Fruit fly (Drosophila melanogaster) whole organism, embryonic: ENCODE data around the gene His3.3A.

Source experiments
- Adf1 ChIP-seq: fragments of 200-800 bp; sonication (Bioruptor generic); IDR thresholded peaks from 2 replicates; pipeline ENCODE4 v1.3.6; 2022; ENCODE audit warnings: missing biosample characterization, missing genetic modification characterization
- Bdp1 ChIP-seq: fragments of 200-800 bp; sonication (Bioruptor generic); optimal IDR thresholded peaks from 3 replicates; lab custom pipeline; 2016; ENCODE audit warnings: missing biosample characterization, missing genetic modification characterization
- Bgb ChIP-seq: fragments of 200-800 bp; sonication (Bioruptor generic); IDR thresholded peaks from 2 replicates; pipeline ENCODE4 v1.3.6; 2022; ENCODE audit warnings: missing biosample characterization, missing genetic modification characterization; ENCODE audit not compliant: partially characterized antibody
- Blimp-1 ChIP-seq: fragments of 200-800 bp; sonication (Bioruptor generic); optimal IDR thresholded peaks from 3 replicates; lab custom pipeline; 2018; ENCODE audit warnings: missing biosample characterization, missing genetic modification characterization, mild to moderate bottlenecking, moderate library complexity, missing genetic modification reagents
- BtbVII ChIP-seq: fragments of 200-800 bp; sonication (Bioruptor generic); optimal IDR thresholded peaks from 3 replicates; lab custom pipeline; 2017; ENCODE audit warnings: missing biosample characterization, mild to moderate bottlenecking, missing genetic modification characterization
- CG10321 ChIP-seq: fragments of 200-800 bp; sonication (Bioruptor generic); IDR thresholded peaks from 2 replicates; pipeline ENCODE4 v1.3.6; 2022; ENCODE audit warnings: missing biosample characterization, missing genetic modification characterization
- CG10462 ChIP-seq: fragments of 200-800 bp; sonication (Bioruptor generic); optimal IDR thresholded peaks from 2 replicates; lab custom pipeline; 2016; ENCODE audit warnings: missing biosample characterization, missing genetic modification characterization
- CG11398 ChIP-seq: fragments of 200-800 bp; sonication (Bioruptor generic); optimal IDR thresholded peaks from 2 replicates; lab custom pipeline; 2016; ENCODE audit warnings: missing biosample characterization, missing genetic modification characterization
- CG11560 ChIP-seq: fragments of 200-800 bp; sonication (Bioruptor generic); IDR thresholded peaks from 3 replicates; pipeline ENCODE4 v1.3.6; 2022; ENCODE audit warnings: missing biosample characterization, missing genetic modification characterization
- CG12071 ChIP-seq: fragments of 200-800 bp; sonication (Bioruptor generic); optimal IDR thresholded peaks from 3 replicates; lab custom pipeline; 2018; ENCODE audit warnings: missing biosample characterization, mild to moderate bottlenecking, missing genetic modification characterization
- CG13123 ChIP-seq: fragments of 200-800 bp; sonication (Bioruptor generic); optimal IDR thresholded peaks from 2 replicates; lab custom pipeline; 2016; ENCODE audit warnings: missing biosample characterization, missing genetic modification characterization
- CG17359 ChIP-seq: fragments of 200-800 bp; sonication (Bioruptor generic); optimal IDR thresholded peaks from 3 replicates; lab custom pipeline; 2018; ENCODE audit warnings: missing biosample characterization, mild to moderate bottlenecking, missing genetic modification characterization, moderate library complexity
- CG17568 ChIP-seq: fragments of 200-800 bp; sonication (Bioruptor generic); optimal IDR thresholded peaks from 2 replicates; lab custom pipeline; 2018; ENCODE audit warnings: missing biosample characterization, mild to moderate bottlenecking, missing genetic modification characterization, moderate library complexity
- CG17802 ChIP-seq: fragments of 200-800 bp; sonication (Bioruptor generic); optimal IDR thresholded peaks from 2 replicates; lab custom pipeline; 2018; ENCODE audit warnings: missing biosample characterization, mild to moderate bottlenecking, missing genetic modification characterization, moderate library complexity
- CG17829 ChIP-seq: fragments of 200-800 bp; optimal IDR thresholded peaks from 2 replicates; lab custom pipeline; 2019; ENCODE audit warnings: missing biosample characterization, mild to moderate bottlenecking, missing genetic modification characterization, moderate library complexity
- CG3065 ChIP-seq: fragments of 200-800 bp; sonication (Bioruptor generic); optimal IDR thresholded peaks from 2 replicates; lab custom pipeline; 2016; ENCODE audit warnings: missing biosample characterization, missing genetic modification characterization
- CG32772 ChIP-seq: fragments of 200-800 bp; sonication (Bioruptor generic); IDR thresholded peaks from 2 replicates; pipeline ENCODE4 v1.3.6; 2022; ENCODE audit warnings: missing biosample characterization, missing genetic modification characterization
- CG34422 ChIP-seq: fragments of 200-800 bp; sonication (Bioruptor generic); IDR thresholded peaks from 3 replicates; pipeline ENCODE4 v1.3.6; 2022; ENCODE audit warnings: missing biosample characterization, missing genetic modification characterization
- CG4360 ChIP-seq: fragments of 200-800 bp; sonication (Bioruptor generic); IDR thresholded peaks from 2 replicates; pipeline ENCODE4 v1.3.6; 2022; ENCODE audit warnings: missing biosample characterization, missing genetic modification characterization
- CG6689 ChIP-seq: fragments of 200-800 bp; sonication (Bioruptor generic); IDR thresholded peaks from 2 replicates; pipeline ENCODE4 v1.3.6; 2022; ENCODE audit warnings: missing biosample characterization, missing genetic modification characterization
- CG6813 ChIP-seq: fragments of 200-800 bp; sonication (Bioruptor generic); optimal IDR thresholded peaks from 2 replicates; lab custom pipeline; 2017; ENCODE audit warnings: missing biosample characterization, missing genetic modification characterization, mild to moderate bottlenecking, moderate library complexity, missing genetic modification reagents
- CG8281 ChIP-seq: fragments of 200-800 bp; sonication (Bioruptor generic); optimal IDR thresholded peaks from 2 replicates; lab custom pipeline; 2018; ENCODE audit warnings: missing biosample characterization, mild to moderate bottlenecking, missing genetic modification characterization, moderate library complexity
- CG8765 ChIP-seq: fragments of 200-800 bp; sonication (Bioruptor generic); IDR thresholded peaks from 2 replicates; pipeline ENCODE4 v1.3.6; 2022; ENCODE audit warnings: missing biosample characterization, missing genetic modification characterization
- D19A ChIP-seq: fragments of 200-800 bp; optimal IDR thresholded peaks from 3 replicates; lab custom pipeline; 2019; ENCODE audit warnings: missing biosample characterization, mild to moderate bottlenecking, missing genetic modification characterization, moderate library complexity
- D19B ChIP-seq: fragments of 200-800 bp; sonication (Bioruptor generic); optimal IDR thresholded peaks from 2 replicates; lab custom pipeline; 2017; ENCODE audit warnings: missing biosample characterization, mild to moderate bottlenecking, missing genetic modification characterization
- Deaf1 ChIP-seq: fragments of 200-800 bp; optimal IDR thresholded peaks from 3 replicates; lab custom pipeline; 2019; ENCODE audit warnings: missing biosample characterization, mild to moderate bottlenecking, missing genetic modification characterization, moderate library complexity
- Doc3 ChIP-seq: fragments of 200-800 bp; sonication (Bioruptor generic); IDR thresholded peaks from 3 replicates; pipeline ENCODE4 v1.3.6; 2022; ENCODE audit warnings: missing biosample characterization, missing genetic modification characterization; ENCODE audit not compliant: partially characterized antibody
- Dp ChIP-seq: fragments of 200-800 bp; sonication (Bioruptor generic); optimal IDR thresholded peaks from 2 replicates; lab custom pipeline; 2018; ENCODE audit warnings: missing biosample characterization, mild to moderate bottlenecking, missing genetic modification characterization, moderate library complexity
- Fer1 ChIP-seq: fragments of 200-800 bp; sonication (Bioruptor generic); optimal IDR thresholded peaks from 2 replicates; lab custom pipeline; 2017; ENCODE audit warnings: missing biosample characterization, mild to moderate bottlenecking, missing genetic modification characterization
- HmgZ ChIP-seq: fragments of 200-800 bp; sonication (Bioruptor generic); optimal IDR thresholded peaks from 2 replicates; lab custom pipeline; 2018; ENCODE audit warnings: missing biosample characterization, mild to moderate bottlenecking, missing genetic modification characterization
- Med ChIP-seq: fragments of 200-800 bp; sonication (Bioruptor generic); peaks from one replicate; lab custom pipeline; 2016; ENCODE audit warnings: missing biosample characterization, missing genetic modification characterization, mild to moderate bottlenecking, inconsistent platforms, moderate library complexity
- Nf-YB ChIP-seq: fragments of 200-800 bp; sonication (Bioruptor generic); optimal IDR thresholded peaks from 3 replicates; lab custom pipeline; 2019; ENCODE audit warnings: missing biosample characterization, mild to moderate bottlenecking, missing genetic modification characterization, moderate library complexity
- Rfx ChIP-seq: fragments of 200-800 bp; sonication (Bioruptor generic); IDR thresholded peaks from 2 replicates; pipeline ENCODE4 v1.3.6; 2022; ENCODE audit warnings: missing biosample characterization, missing genetic modification characterization
- Scr ChIP-seq: fragments of 200-800 bp; sonication (Bioruptor generic); IDR thresholded peaks from 2 replicates; pipeline ENCODE4 v1.3.6; 2022; ENCODE audit warnings: missing biosample characterization, missing genetic modification characterization; ENCODE audit not compliant: partially characterized antibody
- Sox102F ChIP-seq: fragments of 200-800 bp; sonication (Bioruptor generic); optimal IDR thresholded peaks from 2 replicates; lab custom pipeline; 2018; ENCODE audit warnings: missing biosample characterization, mild to moderate bottlenecking, missing genetic modification characterization, moderate library complexity
- Trl ChIP-seq, 3 experiments: fragments of >200 bp in 2 of 3; fragments of 200-800 bp in 1 of 3; sonication (Bioruptor generic) in 1 of 3; optimal IDR thresholded peaks; 2 replicates in 1 of 3; 3 replicates in 2 of 3; lab custom pipeline; 2016 to 2017; ENCODE audit warnings: missing biosample characterization in 1 of 3, missing genetic modification characterization in 1 of 3
- btn ChIP-seq: fragments of 200-800 bp; sonication (Bioruptor generic); optimal IDR thresholded peaks from 2 replicates; lab custom pipeline; 2016; ENCODE audit warnings: missing biosample characterization, missing genetic modification characterization
- en ChIP-seq: fragments of 200-800 bp; sonication (Bioruptor generic); optimal IDR thresholded peaks from 2 replicates; lab custom pipeline; 2016; ENCODE audit warnings: missing biosample characterization, missing genetic modification characterization
- grn ChIP-seq: fragments of 200-800 bp; sonication (Bioruptor generic); optimal IDR thresholded peaks from 3 replicates; lab custom pipeline; 2017; ENCODE audit warnings: missing biosample characterization, missing genetic modification characterization
- gro ChIP-seq: fragments of 200-800 bp; sonication (Bioruptor generic); optimal IDR thresholded peaks from 2 replicates; lab custom pipeline; 2016; ENCODE audit warnings: missing biosample characterization, missing genetic modification characterization
- jigr1 ChIP-seq: fragments of 200-800 bp; sonication (Bioruptor generic); IDR thresholded peaks from 3 replicates; pipeline ENCODE4 v1.3.6; 2022; ENCODE audit warnings: missing biosample characterization, missing genetic modification characterization
- kah ChIP-seq: fragments of 200-800 bp; sonication (Bioruptor generic); optimal IDR thresholded peaks from 2 replicates; lab custom pipeline; 2018; ENCODE audit warnings: missing biosample characterization, mild to moderate bottlenecking, missing genetic modification characterization
- oc ChIP-seq: fragments of 200-800 bp; sonication (Bioruptor generic); optimal IDR thresholded peaks from 2 replicates; lab custom pipeline; 2018; ENCODE audit warnings: missing biosample characterization, mild to moderate bottlenecking, missing genetic modification characterization, moderate library complexity
- pum ChIP-seq: fragments of 200-800 bp; sonication (Bioruptor generic); optimal IDR thresholded peaks from 2 replicates; lab custom pipeline; 2016; ENCODE audit warnings: missing biosample characterization, missing genetic modification characterization
- run ChIP-seq: fragments of 200-800 bp; sonication (Bioruptor generic); optimal IDR thresholded peaks from 3 replicates; lab custom pipeline; 2018; ENCODE audit warnings: missing biosample characterization, mild to moderate bottlenecking, missing genetic modification characterization
- sens ChIP-seq: fragments of 200-800 bp; sonication (Bioruptor generic); peaks from one replicate; lab custom pipeline; 2016; ENCODE audit warnings: missing biosample characterization, missing genetic modification characterization
- sisA ChIP-seq: fragments of 200-800 bp; sonication (Bioruptor generic); IDR thresholded peaks from 2 replicates; pipeline ENCODE4 v1.3.6; 2022; ENCODE audit warnings: missing biosample characterization, missing genetic modification characterization
- sug ChIP-seq: fragments of 200-800 bp; optimal IDR thresholded peaks from 2 replicates; lab custom pipeline; 2019; ENCODE audit warnings: missing biosample characterization, mild to moderate bottlenecking, missing genetic modification characterization, moderate library complexity
- tup ChIP-seq: fragments of 200-800 bp; sonication (Bioruptor generic); optimal IDR thresholded peaks from 2 replicates; lab custom pipeline; 2016; ENCODE audit warnings: missing biosample characterization, mild to moderate bottlenecking, missing genetic modification characterization, moderate library complexity
- tx ChIP-seq: fragments of 200-800 bp; sonication (Bioruptor generic); optimal IDR thresholded peaks from 2 replicates; lab custom pipeline; 2016; ENCODE audit warnings: missing biosample characterization, missing genetic modification characterization
- unc-4 ChIP-seq: fragments of 200-800 bp; sonication (Bioruptor generic); IDR thresholded peaks from 2 replicates; pipeline ENCODE4 v1.3.6; 2022; ENCODE audit warnings: missing biosample characterization, missing genetic modification characterization; ENCODE audit not compliant: partially characterized antibody

His3.3A gene

DNA sequence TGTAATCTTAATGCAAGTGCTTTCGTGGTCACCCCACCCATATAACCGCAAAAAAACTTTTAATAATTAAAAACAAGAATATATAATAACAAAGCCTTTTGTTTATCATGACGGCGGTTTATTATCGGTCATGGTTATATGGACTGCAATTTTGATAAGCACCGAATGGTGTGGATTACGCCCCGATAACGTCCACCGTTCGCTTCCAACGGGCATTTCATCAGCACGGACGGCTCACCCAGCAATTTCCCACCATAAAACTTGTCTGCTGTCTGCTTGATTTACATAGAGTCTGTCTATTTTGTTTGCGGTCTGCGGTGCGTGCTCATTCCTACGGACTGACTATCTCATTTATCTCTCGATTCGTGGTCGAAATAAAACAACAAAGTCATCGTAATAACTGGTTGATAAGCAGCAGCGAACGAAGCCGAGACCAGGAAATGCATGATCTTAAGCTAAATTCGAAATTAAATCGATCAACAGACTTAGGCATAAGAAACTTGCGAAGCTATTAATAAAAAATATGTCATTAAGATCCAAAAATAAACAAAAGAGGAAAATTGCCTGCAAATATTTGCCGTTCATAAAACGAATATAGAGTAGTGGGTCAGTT is 40.6 kb downstream of the His3.3A start (continued):
- TF ChIP-seq CG4360 (GFP tag; lab: Robert Waterston, UW): no peak
- peak; percentile 24 for TF ChIP-seq Fer1 (GFP tag; lab: Kevin White, UChicago)
- TF ChIP-seq gro: peak; percentile 26
- peak; percentile 15 for TF ChIP-seq BtbVII
- TF ChIP-seq btn (GFP tag; lab: Kevin White, UChicago): no peak
- TF ChIP-seq grn (GFP tag; lab: Kevin White, UChicago): peak; percentile 38
- TF ChIP-seq D19B (GFP tag; lab: Kevin White, UChicago): no peak
- no peak for TF ChIP-seq Sox102F
- no peak for TF ChIP-seq Blimp-1
- no peak for TF ChIP-seq CG17829 (tag; lab: Kevin White, UChicago)
- TF ChIP-seq tx: no peak
- TF ChIP-seq sisA (GFP tag; lab: Robert Waterston, UW): no peak
- peak; percentile 2 for TF ChIP-seq HmgZ (tag; lab: Kevin White, UChicago)
- no peak for TF ChIP-seq CG3065
- no peak for TF ChIP-seq jigr1
- peak; percentile 17 for TF ChIP-seq oc (tag; lab: Kevin White, UChicago)
- peak; percentile 54 for TF ChIP-seq sug
- no peak for TF ChIP-seq kah
- peak; percentile 75 for TF ChIP-seq sens (GFP tag; lab: Kevin White, UChicago)
- no peak for TF ChIP-seq CG6813
- TF ChIP-seq Adf1 (GFP tag; lab: Robert Waterston, UW): no peak
- no peak for TF ChIP-seq Med (GFP tag; lab: Kevin White, UChicago)

DNA sequence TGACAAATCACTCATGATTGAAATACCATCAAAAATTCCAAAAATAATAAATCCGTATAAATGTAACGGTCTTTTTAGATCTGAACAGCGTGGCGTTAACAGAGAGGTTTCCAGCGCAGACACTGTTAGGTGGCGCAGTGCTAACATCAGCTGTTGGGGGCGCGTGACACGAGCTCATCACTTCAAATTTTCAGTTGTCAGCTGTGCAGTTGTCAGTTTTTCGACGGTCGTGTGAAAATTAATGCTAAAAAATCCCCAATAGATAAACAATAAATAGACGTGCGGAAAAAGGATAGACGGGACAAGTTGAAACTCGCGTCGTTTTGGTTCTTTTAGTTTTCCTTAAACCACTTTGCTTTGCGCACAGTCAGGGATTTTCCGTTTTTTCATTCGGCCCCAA is 41.4 kb downstream of the His3.3A start, which contains the start of gene CG4230:
Gene CG4230, plus strand, starts transcription at position 6 of the 400 bp plus-strand sequence.
- peak; percentile 36 for TF ChIP-seq CG17568 (GFP tag; lab: Kevin White, UChicago)
- peak; percentile 85 for TF ChIP-seq Scr (GFP tag; lab: Robert Waterston, UW)
- no peak for TF ChIP-seq pum (GFP tag; lab: Kevin White, UChicago)
- no peak for TF ChIP-seq CG32772 (GFP tag; lab: Robert Waterston, UW)
- no peak for TF ChIP-seq Deaf1 (tag; lab: Kevin White, UChicago)
- no peak for TF ChIP-seq CG12071 (GFP tag; lab: Kevin White, UChicago)
- no peak for TF ChIP-seq run (tag; lab: Kevin White, UChicago)
- TF ChIP-seq tup (GFP tag; lab: Kevin White, UChicago): no peak
- TF ChIP-seq CG8281: no peak
- no peak for TF ChIP-seq Nf-YB (GFP tag; lab: Kevin White, UChicago)
- TF ChIP-seq Bdp1: no peak
- no peak for TF ChIP-seq CG17359 (tag; lab: Kevin White, UChicago)
- TF ChIP-seq CG11398: no peak
- TF ChIP-seq Dp (GFP tag; lab: Kevin White, UChicago): peak; percentile 14
- no peak for TF ChIP-seq en (GFP tag; lab: Kevin White, UChicago)
- TF ChIP-seq Rfx (GFP tag; lab: Robert Waterston, UW): no peak
- TF ChIP-seq unc-4: peak; percentile 90
- no peak for TF ChIP-seq CG17802 (tag; lab: Kevin White, UChicago)
- no peak for TF ChIP-seq CG8765 (GFP tag; lab: Robert Waterston, UW)
- TF ChIP-seq Doc3 (GFP tag; lab: Robert Waterston, UW): peak; percentile 83
- TF ChIP-seq D19A (tag; lab: Kevin White, UChicago): no peak
- no peak for TF ChIP-seq CG11560
- TF ChIP-seq CG34422: peak; percentile 22; the same call in 1 of the 3 replicates
- no peak for TF ChIP-seq Trl (optimal IDR thresholded peaks at IDR 0.05; lab: Kevin White, UChicago)
- TF ChIP-seq Trl (GFP tag; optimal IDR thresholded peaks at IDR 0.05; lab: Kevin White, UChicago): no peak
- peak; percentile 95 for TF ChIP-seq Bgb (GFP tag; lab: Robert Waterston, UW)
- TF ChIP-seq CG10321 (GFP tag; lab: Robert Waterston, UW): no peak
- TF ChIP-seq CG6689 (GFP tag; lab: Robert Waterston, UW): no peak
- no peak for TF ChIP-seq CG13123 (GFP tag; lab: Kevin White, UChicago)
- TF ChIP-seq CG10462 (GFP tag; lab: Kevin White, UChicago): no peak
